Worm (Caenorhabditis elegans): ENCODE results near the gene nhr-171.

ce11 chrV:7539015-7539414 lies 27.4 kb downstream of the nhr-171 start, which contains the start of gene srh-268:
- TF ChIP-seq T22C8.4 (GFP tag; IDR thresholded peaks at IDR 0.05) (no peak), ref-1 (GFP tag; conservative IDR thresholded peaks at IDR 0.05) (no peak), ztf-23 (GFP tag; IDR thresholded peaks at IDR 0.05) (no peak), klf-2 (GFP tag; conservative IDR thresholded peaks at IDR 0.05) (no peak), flt-1 (GFP tag; IDR thresholded peaks at IDR 0.05) (no peak), tab-1 (GFP tag; IDR thresholded peaks at IDR 0.05) (no peak), ztf-29 (GFP tag; IDR thresholded peaks at IDR 0.05) (no peak), med-1 (GFP tag; optimal IDR thresholded peaks at IDR 0.05; ENCODE audit: insufficient read depth) (no peak), cog-1 (tag; optimal IDR thresholded peaks at IDR 0.05) (no peak)
